Worm (Caenorhabditis elegans) whole organism, young adult: Measurements from ENCODE around the gene Y51H7BR.4.
A peak's percentile ranks its signal among the peaks of the same experiment; 100 is the strongest.

Experiments
- B0019.2 ChIP-seq: fragments of 200-800 bp; sonication (Bioruptor generic); conservative IDR thresholded peaks from 2 replicates; pipeline ENCODE4 v1.3.6; 2022; ENCODE audit warnings: missing genetic modification reagents, missing genetic modification characterization, missing compliant biosample characterization
- B0261.1 ChIP-seq: sonication (generic microtip); optimal IDR thresholded peaks from 2 replicates; lab custom pipeline; 2016; ENCODE audit warnings: mild to moderate bottlenecking, missing genetic modification characterization, moderate library complexity, missing compliant biosample characterization
- B0336.3 ChIP-seq: fragments of 200-800 bp; sonication (Bioruptor generic); IDR thresholded peaks from 2 replicates; pipeline ENCODE4 v1.3.6; 2022; ENCODE audit warnings: missing genetic modification characterization, missing compliant biosample characterization
- C06A6.2 ChIP-seq: fragments of 200-800 bp; sonication (Bioruptor generic); conservative IDR thresholded peaks from 2 replicates; pipeline ENCODE4 v1.3.6; 2022; ENCODE audit warnings: missing genetic modification characterization, missing compliant biosample characterization
- D2030.7 ChIP-seq: fragments of 200-800 bp; sonication (Bioruptor generic); IDR thresholded peaks from 2 replicates; pipeline ENCODE4 v1.3.6; 2022; ENCODE audit warnings: missing genetic modification reagents, missing genetic modification characterization, missing compliant biosample characterization
- F23B12.7 ChIP-seq: sonication (generic microtip); optimal IDR thresholded peaks from 2 replicates; lab custom pipeline; 2017; ENCODE audit warnings: missing genetic modification characterization, mild to moderate bottlenecking, missing compliant biosample characterization, antibody characterized with exemption, moderate library complexity; ENCODE audit not compliant: insufficient read depth
- F33H1.4 ChIP-seq: fragments of 200-800 bp; sonication (Bioruptor generic); IDR thresholded peaks from 2 replicates; pipeline ENCODE4 v1.3.6; 2022; ENCODE audit warnings: missing genetic modification reagents, missing genetic modification characterization, missing compliant biosample characterization
- F37B4.10 ChIP-seq: fragments of 200-800 bp; sonication (Bioruptor generic); IDR thresholded peaks from 2 replicates; pipeline ENCODE4 v1.3.6; 2022; ENCODE audit warnings: missing genetic modification characterization, missing compliant biosample characterization
- F39B2.1 ChIP-seq: fragments of 200-800 bp; sonication (Bioruptor generic); IDR thresholded peaks from 2 replicates; pipeline ENCODE4 v1.3.6; 2022; ENCODE audit warnings: missing genetic modification reagents, missing genetic modification characterization, missing compliant biosample characterization
- F52B5.7 ChIP-seq: sonication (generic microtip); optimal IDR thresholded peaks from 2 replicates; lab custom pipeline; 2016; ENCODE audit warnings: mild to moderate bottlenecking, missing genetic modification characterization, missing compliant biosample characterization
- F57A8.1 ChIP-seq: fragments of 200-800 bp; sonication (Bioruptor generic); optimal IDR thresholded peaks from 2 replicates; lab custom pipeline; 2018; ENCODE audit warnings: mild to moderate bottlenecking, missing genetic modification characterization, moderate library complexity, missing compliant biosample characterization
- F57C9.4 ChIP-seq: sonication (generic microtip); optimal IDR thresholded peaks from 2 replicates; lab custom pipeline; 2017; ENCODE audit warnings: mild to moderate bottlenecking, missing genetic modification characterization, missing compliant biosample characterization
- K11D2.4 ChIP-seq: fragments of 200-800 bp; sonication (Bioruptor generic); IDR thresholded peaks from 2 replicates; pipeline ENCODE4 v1.3.6; 2022; ENCODE audit warnings: missing genetic modification reagents, missing genetic modification characterization, missing compliant biosample characterization
- T26A5.8 ChIP-seq: sonication (generic microtip); optimal IDR thresholded peaks from 2 replicates; lab custom pipeline; 2016; ENCODE audit warnings: missing genetic modification characterization, missing compliant biosample characterization
- bed-2 ChIP-seq: fragments of 200-800 bp; sonication (Bioruptor generic); IDR thresholded peaks from 2 replicates; pipeline ENCODE4 v1.3.6; 2022; ENCODE audit warnings: missing genetic modification reagents, missing genetic modification characterization, missing compliant biosample characterization
- cebp-2 ChIP-seq: fragments of 200-800 bp; sonication (Bioruptor generic); IDR thresholded peaks from 2 replicates; pipeline ENCODE4 v1.3.6; 2022; ENCODE audit warnings: missing genetic modification characterization, missing compliant biosample characterization
- chd-7 ChIP-seq: sonication (generic microtip); optimal IDR thresholded peaks from 2 replicates; lab custom pipeline; 2016; ENCODE audit warnings: mild to moderate bottlenecking, missing genetic modification characterization, moderate library complexity, missing compliant biosample characterization
- efl-1 ChIP-seq: fragments of 150-350 bp; optimal IDR thresholded peaks from 2 replicates; lab custom pipeline; 2014; ENCODE audit warnings: missing biosample characterization, missing genetic modification reagents, missing genetic modification characterization
- egl-44 ChIP-seq: fragments of 200-800 bp; sonication (Bioruptor generic); IDR thresholded peaks from 2 replicates; pipeline ENCODE4 v1.3.6; 2022; ENCODE audit warnings: missing genetic modification reagents, missing genetic modification characterization, missing compliant biosample characterization
- ets-4 ChIP-seq: fragments of 200-800 bp; sonication (Bioruptor generic); optimal IDR thresholded peaks from 2 replicates; lab custom pipeline; 2018; ENCODE audit warnings: mild to moderate bottlenecking, missing genetic modification characterization, missing compliant biosample characterization
- hlh-12 ChIP-seq: sonication (generic microtip); optimal IDR thresholded peaks from 2 replicates; lab custom pipeline; 2016; ENCODE audit warnings: missing genetic modification characterization, missing compliant biosample characterization
- hlh-26 ChIP-seq: fragments of 200-800 bp; sonication (Bioruptor generic); conservative IDR thresholded peaks from 2 replicates; pipeline ENCODE4 v1.3.6; 2022; ENCODE audit warnings: missing genetic modification reagents, missing genetic modification characterization, missing compliant biosample characterization
- hrde-1 ChIP-seq: sonication (generic microtip); optimal IDR thresholded peaks from 2 replicates; lab custom pipeline; 2016; ENCODE audit warnings: missing genetic modification characterization, mild to moderate bottlenecking, missing compliant biosample characterization, moderate library complexity, missing genotype, missing genetic modification reagents, borderline replicate concordance
- hsf-1 ChIP-seq: fragments of 200-800 bp; sonication (Bioruptor generic); IDR thresholded peaks from 2 replicates; pipeline ENCODE4 v1.3.6; 2022; ENCODE audit warnings: missing genetic modification reagents, missing genetic modification characterization, missing compliant biosample characterization
- lin-54 ChIP-seq: fragments of 200-800 bp; sonication (Bioruptor generic); optimal IDR thresholded peaks from 2 replicates; lab custom pipeline; 2018; ENCODE audit warnings: mild to moderate bottlenecking, missing genetic modification characterization, missing compliant biosample characterization
- lsl-1 ChIP-seq: fragments of 200-800 bp; sonication (Bioruptor generic); optimal IDR thresholded peaks from 2 replicates; lab custom pipeline; 2018; ENCODE audit warnings: mild to moderate bottlenecking, missing genetic modification characterization, moderate library complexity, missing compliant biosample characterization
- madf-10 ChIP-seq: sonication (generic microtip); optimal IDR thresholded peaks from 2 replicates; lab custom pipeline; 2016; ENCODE audit warnings: mild to moderate bottlenecking, missing genetic modification characterization, missing compliant biosample characterization
- madf-6 ChIP-seq: fragments of 200-800 bp; sonication (Bioruptor generic); IDR thresholded peaks from 2 replicates; pipeline ENCODE4 v1.3.6; 2022; ENCODE audit warnings: missing genetic modification reagents, missing genetic modification characterization, missing compliant biosample characterization
- madf-8 ChIP-seq: fragments of 200-800 bp; sonication (Bioruptor generic); conservative IDR thresholded peaks from 2 replicates; pipeline ENCODE4 v1.3.6; 2022; ENCODE audit warnings: missing genetic modification reagents, missing genetic modification characterization, missing compliant biosample characterization
- mcd-1 ChIP-seq: fragments of 200-800 bp; sonication (Bioruptor generic); IDR thresholded peaks from 2 replicates; pipeline ENCODE4 v1.3.6; 2022; ENCODE audit warnings: missing genetic modification reagents, missing genetic modification characterization, missing compliant biosample characterization
- mxl-1 ChIP-seq: sonication (generic microtip); optimal IDR thresholded peaks from 2 replicates; lab custom pipeline; 2016; ENCODE audit warnings: missing genetic modification characterization, missing compliant biosample characterization
- nhr-120 ChIP-seq: fragments of 200-800 bp; sonication (Bioruptor generic); IDR thresholded peaks from 2 replicates; pipeline ENCODE4 v1.3.6; 2022; ENCODE audit warnings: missing genetic modification characterization, missing compliant biosample characterization
- nhr-90 ChIP-seq: sonication (generic microtip); optimal IDR thresholded peaks from 2 replicates; lab custom pipeline; 2016; ENCODE audit warnings: missing genotype, mild to moderate bottlenecking, missing genetic modification characterization, missing compliant biosample characterization
- snpc-4 ChIP-seq, 5 experiments: fragments of 150-350 bp in 1 of 5; sonication (generic microtip) in 4 of 5; optimal IDR thresholded peaks; 2 replicates each; lab custom pipeline; 2014 to 2018; ENCODE audit warnings: missing genetic modification characterization in 5 of 5, missing biosample characterization in 3 of 5, antibody characterized with exemption in 2 of 5, mild to moderate bottlenecking in 2 of 5, missing compliant biosample characterization in 2 of 5, missing genotype in 2 of 5, moderate library complexity in 2 of 5, missing genetic modification reagents in 1 of 5
- unc-130 ChIP-seq: sonication (generic microtip); optimal IDR thresholded peaks from 2 replicates; lab custom pipeline; 2016; ENCODE audit warnings: missing genetic modification reagents, missing genetic modification characterization, missing compliant biosample characterization
- unc-62 ChIP-seq: fragments of 150-350 bp; optimal IDR thresholded peaks from 2 replicates; lab custom pipeline; 2014; ENCODE audit warnings: missing biosample characterization, missing genetic modification reagents, missing genetic modification characterization
- xnd-1 ChIP-seq: sonication (generic microtip); optimal IDR thresholded peaks from 2 replicates; lab custom pipeline; 2016; ENCODE audit warnings: missing genotype, missing genetic modification reagents, missing genetic modification characterization, missing compliant biosample characterization
- zfh-2 ChIP-seq: fragments of 200-800 bp; sonication (Bioruptor generic); conservative IDR thresholded peaks from 2 replicates; pipeline ENCODE4 v1.3.6; 2022; ENCODE audit warnings: missing genetic modification reagents, missing genetic modification characterization, missing compliant biosample characterization
- ztf-25 ChIP-seq: fragments of 200-800 bp; sonication (Bioruptor generic); IDR thresholded peaks from 2 replicates; pipeline ENCODE4 v1.3.6; 2022; ENCODE audit warnings: missing genetic modification reagents, missing genetic modification characterization, missing compliant biosample characterization

Y51H7BR.4 gene

DNA sequence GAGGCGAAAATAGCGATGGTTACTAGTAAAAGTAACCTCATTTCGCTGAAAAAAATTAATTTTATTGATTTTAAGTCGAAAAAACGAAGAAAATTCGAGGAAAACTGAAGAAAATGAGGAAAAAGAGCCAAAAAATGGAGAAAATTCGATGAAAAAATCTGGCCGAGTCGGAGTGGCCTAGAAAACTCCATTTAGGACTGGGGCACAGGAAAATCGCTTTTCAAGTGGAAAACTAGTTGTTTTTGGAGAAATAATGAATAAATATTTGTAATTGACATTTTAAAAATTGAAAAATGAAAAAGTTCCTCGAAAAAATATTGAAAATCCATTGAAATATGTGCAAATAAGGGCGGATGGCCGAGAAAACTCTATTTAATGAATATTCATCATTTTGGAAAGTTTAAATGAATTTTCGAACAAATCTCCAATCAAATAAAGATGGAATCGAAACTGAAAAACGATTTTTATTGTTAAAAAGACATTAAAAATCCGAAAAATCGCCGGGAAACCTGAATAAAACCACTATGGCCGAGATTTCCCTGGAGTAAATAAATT is 28.8 kb upstream of the Y51H7BR.4 start, which contains the start of gene emc-1:
Gene emc-1 (minus strand): TSS at position 45 of the 555 bp plus-strand sequence.
- TF ChIP-seq F23B12.7 (tag; lab: Kevin White, UChicago) = no peak
- TF ChIP-seq snpc-4 (GFP tag; optimal IDR thresholded peaks at IDR 0.05; lab: Kevin White, UChicago) = no peak
- no peak for TF ChIP-seq snpc-4 (tag; optimal IDR thresholded peaks at IDR 0.05; lab: Kevin White, UChicago)
- no peak for TF ChIP-seq madf-10 (tag; lab: Kevin White, UChicago)
- no peak for TF ChIP-seq bed-2 (GFP tag; lab: Robert Waterston, UW)
- no peak for TF ChIP-seq hrde-1
- no peak for TF ChIP-seq unc-62 (GFP tag; lab: Kevin White, UChicago)
- no peak for TF ChIP-seq mxl-1 (tag; lab: Kevin White, UChicago)

DNA sequence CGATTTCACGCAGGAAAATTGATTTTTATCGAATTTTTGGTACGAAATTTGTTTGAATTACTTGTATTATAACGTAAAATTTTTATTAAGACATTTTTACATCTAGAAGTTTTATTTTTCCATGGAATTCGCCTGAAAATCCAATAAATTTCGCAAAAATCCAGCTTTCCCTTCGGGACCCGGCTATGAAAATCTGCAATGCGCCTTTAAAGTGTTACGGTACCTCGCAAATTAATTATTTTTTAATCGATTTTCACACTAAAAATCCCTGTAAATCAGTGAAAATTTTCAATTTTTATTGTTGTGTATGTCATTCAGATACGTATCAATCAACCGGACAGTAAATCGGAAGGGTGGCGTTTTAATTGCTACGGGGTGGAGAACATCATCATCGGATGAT is 28.2 kb upstream of the Y51H7BR.4 start:
- TF ChIP-seq hsf-1 (GFP tag; lab: Robert Waterston, UW) (no peak), F52B5.7 (tag; lab: Kevin White, UChicago) (no peak), B0261.1 (no peak), F37B4.10 (GFP tag; lab: Robert Waterston, UW) (no peak), egl-44 (GFP tag; lab: Robert Waterston, UW) (no peak), hlh-12 (tag; lab: Kevin White, UChicago) (no peak), F57C9.4 (tag; lab: Kevin White, UChicago) (no peak), T26A5.8 (tag; lab: Kevin White, UChicago) (no peak), hlh-26 (GFP tag; lab: Robert Waterston, UW) (no peak), B0336.3 (no peak), chd-7 (tag; lab: Kevin White, UChicago) (no peak), xnd-1 (tag; lab: Kevin White, UChicago) (peak; percentile 87), C06A6.2 (no peak), madf-6 (GFP tag; lab: Robert Waterston, UW) (peak; percentile 81), D2030.7 (GFP tag; lab: Robert Waterston, UW) (peak; percentile 60), madf-8 (GFP tag; lab: Robert Waterston, UW) (peak; percentile 58), efl-1 (peak; percentile 4), B0019.2 (GFP tag; lab: Robert Waterston, UW) (no peak), F39B2.1 (GFP tag; lab: Robert Waterston, UW) (no peak), ztf-25 (GFP tag; lab: Robert Waterston, UW) (no peak), lin-54 (peak; percentile 26), F57A8.1 (GFP tag; lab: Kevin White, UChicago) (no peak), lsl-1 (GFP tag; lab: Kevin White, UChicago) (peak; percentile 85), cebp-2 (GFP tag; lab: Robert Waterston, UW) (no peak), K11D2.4 (GFP tag; lab: Robert Waterston, UW) (no peak), ets-4 (GFP tag; lab: Kevin White, UChicago) (no peak), nhr-90 (tag; lab: Kevin White, UChicago) (no peak), unc-62 (GFP tag; lab: Kevin White, UChicago) (no peak), zfh-2 (GFP tag; lab: Robert Waterston, UW) (no peak), unc-130 (no peak), mcd-1 (GFP tag; lab: Robert Waterston, UW) (peak; percentile 44; the same call in 1 of the 2 replicates), F33H1.4 (GFP tag; lab: Robert Waterston, UW) (peak; percentile 87), F23B12.7 (tag; lab: Kevin White, UChicago) (no peak), nhr-120 (GFP tag; lab: Robert Waterston, UW) (no peak)
